Fruit fly (Drosophila melanogaster) whole organism, embryonic: ENCODE data around the gene LIMK1.

ENCODE experiments used
- Abd-B ChIP-seq: fragments of 200-800 bp; sonication (Bioruptor generic); optimal IDR thresholded peaks from 2 replicates; lab custom pipeline; 2018; ENCODE audit warnings: missing biosample characterization, mild to moderate bottlenecking, missing genetic modification characterization, moderate library complexity
- Ada2b ChIP-seq: fragments of 200-800 bp; sonication (Bioruptor generic); IDR thresholded peaks from 2 replicates; pipeline ENCODE4 v1.3.6; 2022; ENCODE audit warnings: missing biosample characterization, missing genetic modification characterization
- Atf6 ChIP-seq: fragments of 200-800 bp; sonication (Bioruptor generic); IDR thresholded peaks from 2 replicates; pipeline ENCODE4 v1.3.6; 2022; ENCODE audit warnings: missing biosample characterization, missing genetic modification characterization
- Bteb2 ChIP-seq: fragments of 200-800 bp; sonication (Bioruptor generic); optimal IDR thresholded peaks from 2 replicates; lab custom pipeline; 2016; ENCODE audit warnings: missing biosample characterization, missing genetic modification characterization
- CG10147 ChIP-seq: fragments of 200-800 bp; sonication (Bioruptor generic); optimal IDR thresholded peaks from 2 replicates; lab custom pipeline; 2019; ENCODE audit warnings: missing biosample characterization, mild to moderate bottlenecking, missing genetic modification characterization, moderate library complexity
- CG1024 ChIP-seq: fragments of 200-800 bp; sonication (Bioruptor generic); IDR thresholded peaks from 2 replicates; pipeline ENCODE4 v1.3.6; 2022; ENCODE audit warnings: missing biosample characterization, missing genetic modification characterization
- CG10267 ChIP-seq: fragments of 200-800 bp; sonication (Bioruptor generic); optimal IDR thresholded peaks from 2 replicates; lab custom pipeline; 2018; ENCODE audit warnings: missing biosample characterization, mild to moderate bottlenecking, missing genetic modification characterization, moderate library complexity
- CG11696 ChIP-seq: fragments of 200-800 bp; sonication (Bioruptor generic); IDR thresholded peaks from 2 replicates; pipeline ENCODE4 v1.3.6; 2022; ENCODE audit warnings: missing biosample characterization, missing genetic modification characterization
- CG13123 ChIP-seq: fragments of 200-800 bp; sonication (Bioruptor generic); optimal IDR thresholded peaks from 2 replicates; lab custom pipeline; 2016; ENCODE audit warnings: missing biosample characterization, missing genetic modification characterization
- CG13624 ChIP-seq: fragments of 200-800 bp; sonication (Bioruptor generic); optimal IDR thresholded peaks from 2 replicates; lab custom pipeline; 2016; ENCODE audit warnings: missing biosample characterization, missing genetic modification characterization
- CG14014 ChIP-seq: fragments of 200-800 bp; sonication (Bioruptor generic); IDR thresholded peaks from 2 replicates; pipeline ENCODE4 v1.3.6; 2022; ENCODE audit warnings: missing biosample characterization, missing genetic modification characterization
- CG14441 ChIP-seq: fragments of 200-800 bp; sonication (Bioruptor generic); IDR thresholded peaks from 2 replicates; pipeline ENCODE4 v1.3.6; 2022; ENCODE audit warnings: missing biosample characterization, missing genetic modification characterization
- CG14965 ChIP-seq: fragments of 200-800 bp; sonication (Bioruptor generic); optimal IDR thresholded peaks from 2 replicates; lab custom pipeline; 2016; ENCODE audit warnings: missing biosample characterization, missing genetic modification characterization, borderline replicate concordance
- CG15696 ChIP-seq: fragments of 200-800 bp; sonication (Bioruptor generic); optimal IDR thresholded peaks from 2 replicates; lab custom pipeline; 2019; ENCODE audit warnings: missing biosample characterization, mild to moderate bottlenecking, missing genetic modification characterization, moderate library complexity
- CG16815 ChIP-seq: fragments of 200-800 bp; sonication (Bioruptor generic); optimal IDR thresholded peaks from 3 replicates; lab custom pipeline; 2017; ENCODE audit warnings: missing biosample characterization, mild to moderate bottlenecking, missing genetic modification characterization
- CG17186 ChIP-seq: fragments of 200-800 bp; sonication (Bioruptor generic); optimal IDR thresholded peaks from 3 replicates; lab custom pipeline; 2017; ENCODE audit warnings: missing biosample characterization, missing genetic modification reagents, missing genetic modification characterization
- CG17568 ChIP-seq: fragments of 200-800 bp; sonication (Bioruptor generic); optimal IDR thresholded peaks from 2 replicates; lab custom pipeline; 2018; ENCODE audit warnings: missing biosample characterization, mild to moderate bottlenecking, missing genetic modification characterization, moderate library complexity
- CG1832 ChIP-seq: fragments of 200-800 bp; sonication (Bioruptor generic); optimal IDR thresholded peaks from 2 replicates; lab custom pipeline; 2017; ENCODE audit warnings: missing biosample characterization, mild to moderate bottlenecking, missing genetic modification characterization, inconsistent platforms
- CG18619 ChIP-seq: fragments of 200-800 bp; sonication (Bioruptor generic); optimal IDR thresholded peaks from 3 replicates; lab custom pipeline; 2017; ENCODE audit warnings: missing biosample characterization, mild to moderate bottlenecking, missing genetic modification characterization
- CG2129 ChIP-seq: fragments of 200-800 bp; sonication (Bioruptor generic); IDR thresholded peaks from 2 replicates; pipeline ENCODE4 v1.3.6; 2022; ENCODE audit warnings: missing biosample characterization, missing genetic modification characterization; ENCODE audit not compliant: partially characterized antibody
- CG2875 ChIP-seq: fragments of 200-800 bp; sonication (Bioruptor generic); optimal IDR thresholded peaks from 2 replicates; lab custom pipeline; 2017; ENCODE audit warnings: missing biosample characterization, mild to moderate bottlenecking, missing genetic modification characterization, missing genetic modification reagents
- CG31388 ChIP-seq: fragments of 200-800 bp; sonication (Bioruptor generic); optimal IDR thresholded peaks from 2 replicates; lab custom pipeline; 2016; ENCODE audit warnings: missing biosample characterization, missing genetic modification characterization
- CG5953 ChIP-seq: fragments of 200-800 bp; sonication (Bioruptor generic); IDR thresholded peaks from 2 replicates; pipeline ENCODE4 v1.3.6; 2022; ENCODE audit warnings: missing biosample characterization, missing genetic modification characterization
- CG7271 ChIP-seq: fragments of 200-800 bp; sonication (Bioruptor generic); optimal IDR thresholded peaks from 2 replicates; lab custom pipeline; 2018; ENCODE audit warnings: missing biosample characterization, mild to moderate bottlenecking, missing genetic modification characterization, moderate library complexity
- CG7372 ChIP-seq: fragments of 200-800 bp; sonication (Bioruptor generic); IDR thresholded peaks from 2 replicates; pipeline ENCODE4 v1.3.6; 2022; ENCODE audit warnings: missing biosample characterization, missing genetic modification characterization
- CG9215 ChIP-seq: fragments of 200-800 bp; sonication (Bioruptor generic); IDR thresholded peaks from 2 replicates; pipeline ENCODE4 v1.3.6; 2022; ENCODE audit warnings: missing biosample characterization, missing genetic modification characterization
- CTCF ChIP-seq: fragments of 200-800 bp; sonication (Bioruptor generic); optimal IDR thresholded peaks from 2 replicates; lab custom pipeline; 2017; ENCODE audit warnings: missing biosample characterization, mild to moderate bottlenecking, missing genetic modification characterization, moderate library complexity
- Dp ChIP-seq: fragments of 200-800 bp; sonication (Bioruptor generic); optimal IDR thresholded peaks from 2 replicates; lab custom pipeline; 2018; ENCODE audit warnings: missing biosample characterization, mild to moderate bottlenecking, missing genetic modification characterization, moderate library complexity
- E2f1 ChIP-seq: fragments of 200-800 bp; sonication (Bioruptor generic); IDR thresholded peaks from 2 replicates; pipeline ENCODE4 v1.3.6; 2022; ENCODE audit warnings: missing biosample characterization, missing genetic modification characterization
- HLHmδ ChIP-seq: fragments of 200-800 bp; sonication (Bioruptor generic); optimal IDR thresholded peaks from 2 replicates; lab custom pipeline; 2018; ENCODE audit warnings: missing biosample characterization, mild to moderate bottlenecking, missing genetic modification characterization, moderate library complexity
- Hr51 ChIP-seq, 2 experiments: fragments of 200-800 bp; sonication (Bioruptor generic); optimal IDR thresholded peaks; 2 replicates in 1 of 2; 3 replicates in 1 of 2; lab custom pipeline; 2016 to 2018; ENCODE audit warnings: missing biosample characterization in 2 of 2, missing genetic modification characterization in 2 of 2, mild to moderate bottlenecking in 1 of 2, moderate library complexity in 1 of 2
- MESR4 ChIP-seq: fragments of 200-800 bp; sonication (Bioruptor generic); optimal IDR thresholded peaks from 2 replicates; lab custom pipeline; 2018; ENCODE audit warnings: missing biosample characterization, mild to moderate bottlenecking, missing genetic modification characterization, moderate library complexity
- Mes4 ChIP-seq: fragments of 200-800 bp; sonication (Bioruptor generic); optimal IDR thresholded peaks from 2 replicates; lab custom pipeline; 2016; ENCODE audit warnings: missing biosample characterization, missing genetic modification characterization
- NC2α ChIP-seq: fragments of 200-800 bp; sonication (Bioruptor generic); optimal IDR thresholded peaks from 2 replicates; lab custom pipeline; 2016; ENCODE audit warnings: missing biosample characterization, missing genetic modification characterization
- NFAT ChIP-seq: fragments of 200-800 bp; sonication (Bioruptor generic); IDR thresholded peaks from 2 replicates; pipeline ENCODE4 v1.3.6; 2022; ENCODE audit warnings: missing biosample characterization, missing genetic modification characterization
- Nf-YC ChIP-seq: fragments of 200-800 bp; optimal IDR thresholded peaks from 3 replicates; lab custom pipeline; 2019; ENCODE audit warnings: missing biosample characterization, mild to moderate bottlenecking, missing genetic modification characterization, moderate library complexity
- Opbp ChIP-seq: fragments of 200-800 bp; sonication (Bioruptor generic); IDR thresholded peaks from 3 replicates; pipeline ENCODE4 v1.3.6; 2022; ENCODE audit warnings: missing biosample characterization, missing genetic modification characterization; ENCODE audit not compliant: partially characterized antibody
- Sox102F ChIP-seq: fragments of 200-800 bp; sonication (Bioruptor generic); optimal IDR thresholded peaks from 2 replicates; lab custom pipeline; 2018; ENCODE audit warnings: missing biosample characterization, mild to moderate bottlenecking, missing genetic modification characterization, moderate library complexity
- abd-A ChIP-seq: fragments of 200-800 bp; sonication (Bioruptor generic); optimal IDR thresholded peaks from 3 replicates; lab custom pipeline; 2019; ENCODE audit warnings: missing biosample characterization, mild to moderate bottlenecking, missing genetic modification characterization, moderate library complexity
- dmrt11E ChIP-seq: fragments of 200-800 bp; sonication (Bioruptor generic); optimal IDR thresholded peaks from 3 replicates; lab custom pipeline; 2018; ENCODE audit warnings: missing biosample characterization, mild to moderate bottlenecking, missing genetic modification characterization, moderate library complexity
- ems ChIP-seq: fragments of 200-800 bp; sonication (Bioruptor generic); optimal IDR thresholded peaks from 3 replicates; lab custom pipeline; 2016; ENCODE audit warnings: missing biosample characterization, missing genetic modification characterization
- fd102C ChIP-seq: fragments of 200-800 bp; sonication (Bioruptor generic); optimal IDR thresholded peaks from 2 replicates; lab custom pipeline; 2018; ENCODE audit warnings: missing biosample characterization, mild to moderate bottlenecking, missing genetic modification characterization, moderate library complexity
- ftz-f1 ChIP-seq: fragments of 200-800 bp; sonication (Bioruptor generic); optimal IDR thresholded peaks from 2 replicates; lab custom pipeline; 2016; ENCODE audit warnings: missing biosample characterization, missing genetic modification characterization
- gfzf ChIP-seq: fragments of 200-800 bp; sonication (Bioruptor generic); optimal IDR thresholded peaks from 2 replicates; lab custom pipeline; 2016; ENCODE audit warnings: missing biosample characterization, mild to moderate bottlenecking, missing genetic modification characterization, moderate library complexity
- gt ChIP-seq: fragments of 200-800 bp; sonication (Bioruptor generic); IDR thresholded peaks from 2 replicates; pipeline ENCODE4 v1.3.6; 2022; ENCODE audit warnings: missing biosample characterization, missing genetic modification characterization
- p53 ChIP-seq: fragments of 200-800 bp; sonication (Bioruptor generic); optimal IDR thresholded peaks from 2 replicates; lab custom pipeline; 2016; ENCODE audit warnings: missing biosample characterization, missing genetic modification characterization
- schlank ChIP-seq: fragments of 200-800 bp; sonication (Bioruptor generic); optimal IDR thresholded peaks from 2 replicates; lab custom pipeline; 2018; ENCODE audit warnings: missing biosample characterization, mild to moderate bottlenecking, missing genetic modification characterization
- slp2 ChIP-seq: fragments of 200-800 bp; sonication (Bioruptor generic); optimal IDR thresholded peaks from 2 replicates; lab custom pipeline; 2016; ENCODE audit warnings: missing biosample characterization, missing genetic modification characterization
- toy ChIP-seq: fragments of 200-800 bp; sonication (Bioruptor generic); IDR thresholded peaks from 2 replicates; pipeline ENCODE4 v1.3.6; 2022; ENCODE audit warnings: missing biosample characterization, missing genetic modification characterization
- yki ChIP-seq: fragments of >200 bp; optimal IDR thresholded peaks from 3 replicates; lab custom pipeline; 2018

The LIMK1 gene

dm6 chrX:12547657-12548056 lies 44.3 kb downstream of the LIMK1 start (continued):
- TF ChIP-seq Sox102F (GFP tag; lab: Kevin White, UChicago): peak; percentile 29
- no peak for TF ChIP-seq ftz-f1 (GFP tag; lab: Kevin White, UChicago)
- TF ChIP-seq toy (GFP tag; lab: Robert Waterston, UW): no peak
- no peak for TF ChIP-seq Bteb2 (GFP tag; lab: Kevin White, UChicago)
- TF ChIP-seq CG17568 (GFP tag; lab: Kevin White, UChicago): peak; percentile 1
- TF ChIP-seq CG13624 (GFP tag; lab: Kevin White, UChicago): no peak
- no peak for TF ChIP-seq HLHmδ (GFP tag; lab: Kevin White, UChicago)
- TF ChIP-seq CG2129 (GFP tag; lab: Robert Waterston, UW): no peak
- no peak for TF ChIP-seq Mes4 (GFP tag; lab: Kevin White, UChicago)
- TF ChIP-seq CG15696 (tag; lab: Kevin White, UChicago): no peak
- TF ChIP-seq Nf-YC (tag; lab: Kevin White, UChicago): peak; percentile 32
- peak; percentile 11 for TF ChIP-seq CG18619
- no peak for TF ChIP-seq CG14965 (GFP tag; lab: Kevin White, UChicago)
- TF ChIP-seq dmrt11E (tag; lab: Kevin White, UChicago): no peak
- peak; percentile 27 for TF ChIP-seq ems
- no peak for TF ChIP-seq CG7372 (GFP tag; lab: Robert Waterston, UW)
- TF ChIP-seq CG2875: no peak
- TF ChIP-seq CG10267: peak; percentile 29
- no peak for TF ChIP-seq CG1832

dm6 chrX:12546857-12547606 lies 45.0 kb downstream of the LIMK1 start:
- TF ChIP-seq CG9215: no peak; the same call in 1 of the 2 replicates
- TF ChIP-seq E2f1: no peak
- no peak for TF ChIP-seq CG14441 (GFP tag; lab: Robert Waterston, UW)
- no peak for TF ChIP-seq CG31388
- no peak for TF ChIP-seq CG11696 (GFP tag; lab: Robert Waterston, UW)
- no peak for TF ChIP-seq NC2α
- no peak for TF ChIP-seq Abd-B (GFP tag; lab: Kevin White, UChicago)
- TF ChIP-seq p53 (GFP tag; lab: Kevin White, UChicago): no peak
- no peak for TF ChIP-seq Dp (GFP tag; lab: Kevin White, UChicago)
- TF ChIP-seq NFAT (GFP tag; lab: Robert Waterston, UW): no peak
- peak; percentile 54 for TF ChIP-seq CG10147
- peak; percentile 19 for TF ChIP-seq HLHmδ (GFP tag; lab: Kevin White, UChicago)
- no peak for TF ChIP-seq abd-A (tag; lab: Kevin White, UChicago)
- no peak for TF ChIP-seq CG7271 (tag; lab: Kevin White, UChicago)
- TF ChIP-seq MESR4 (GFP tag; lab: Kevin White, UChicago): no peak
- no peak for TF ChIP-seq Ada2b (GFP tag; lab: Robert Waterston, UW)
- no peak for TF ChIP-seq CG5953 (GFP tag; lab: Robert Waterston, UW)
- no peak for TF ChIP-seq CG13123 (GFP tag; lab: Kevin White, UChicago)
- TF ChIP-seq CG1024 (GFP tag; lab: Robert Waterston, UW): no peak
- TF ChIP-seq fd102C: no peak
- no peak for TF ChIP-seq Atf6 (GFP tag; lab: Robert Waterston, UW)
- no peak for TF ChIP-seq Opbp (GFP tag; lab: Robert Waterston, UW)
- 0 out of 2 replicates have a peak, but pooled peaks have one; percentile 11 for TF ChIP-seq gt
- TF ChIP-seq gfzf (GFP tag; lab: Kevin White, UChicago): no peak
- TF ChIP-seq CG14014 (GFP tag; lab: Robert Waterston, UW): no peak
- TF ChIP-seq CTCF (GFP tag; lab: Kevin White, UChicago): no peak
- TF ChIP-seq yki (lab: Kevin White, UChicago): peak; percentile 19
- no peak for TF ChIP-seq CG17186
- TF ChIP-seq slp2: no peak
- no peak for TF ChIP-seq CG16815 (GFP tag; lab: Kevin White, UChicago)
- peak in 1 of 2 experiments; percentile 19 for TF ChIP-seq Hr51 (GFP tag; optimal IDR thresholded peaks at IDR 0.05; lab: Kevin White, UChicago)
- no peak for TF ChIP-seq schlank
